Fruit fly (Drosophila melanogaster) whole organism, embryonic: ENCODE measurements around the gene E2f1.

Source experiments
- Antp ChIP-seq: fragments of 200-800 bp; sonication (Bioruptor generic); optimal IDR thresholded peaks from 3 replicates; lab custom pipeline; 2016; ENCODE audit warnings: missing biosample characterization, missing genetic modification characterization
- Asciz ChIP-seq: fragments of 200-800 bp; sonication (Bioruptor generic); optimal IDR thresholded peaks from 2 replicates; lab custom pipeline; 2017; ENCODE audit warnings: missing biosample characterization, mild to moderate bottlenecking, missing genetic modification characterization, missing genetic modification reagents
- CG10462 ChIP-seq: fragments of 200-800 bp; sonication (Bioruptor generic); optimal IDR thresholded peaks from 2 replicates; lab custom pipeline; 2016; ENCODE audit warnings: missing biosample characterization, missing genetic modification characterization
- CG10543 ChIP-seq: fragments of 200-800 bp; sonication (Bioruptor generic); optimal IDR thresholded peaks from 3 replicates; lab custom pipeline; 2017; ENCODE audit warnings: missing biosample characterization, mild to moderate bottlenecking, missing genetic modification characterization, moderate library complexity
- CG10979 ChIP-seq: fragments of 200-800 bp; sonication (Bioruptor generic); optimal IDR thresholded peaks from 2 replicates; lab custom pipeline; 2018; ENCODE audit warnings: missing biosample characterization, mild to moderate bottlenecking, missing genetic modification characterization, moderate library complexity
- CG11085 ChIP-seq: fragments of 200-800 bp; sonication (Bioruptor generic); IDR thresholded peaks from 2 replicates; pipeline ENCODE4 v1.3.6; 2022; ENCODE audit warnings: missing biosample characterization, missing genetic modification characterization
- CG12219 ChIP-seq: fragments of 200-800 bp; sonication (Bioruptor generic); optimal IDR thresholded peaks from 3 replicates; lab custom pipeline; 2018; ENCODE audit warnings: missing biosample characterization, mild to moderate bottlenecking, missing genetic modification characterization
- CG14441 ChIP-seq: fragments of 200-800 bp; sonication (Bioruptor generic); IDR thresholded peaks from 2 replicates; pipeline ENCODE4 v1.3.6; 2022; ENCODE audit warnings: missing biosample characterization, missing genetic modification characterization
- CG14710 ChIP-seq: fragments of 200-800 bp; sonication (Bioruptor generic); optimal IDR thresholded peaks from 3 replicates; lab custom pipeline; 2019; ENCODE audit warnings: missing biosample characterization, mild to moderate bottlenecking, missing genetic modification characterization, moderate library complexity
- CG32532 ChIP-seq: fragments of 200-800 bp; sonication (Bioruptor generic); IDR thresholded peaks from 2 replicates; pipeline ENCODE4 v1.3.6; 2022; ENCODE audit warnings: missing biosample characterization, missing genetic modification characterization
- CG32767 ChIP-seq: fragments of 200-800 bp; sonication (Bioruptor generic); IDR thresholded peaks from 2 replicates; pipeline ENCODE4 v1.3.6; 2022; ENCODE audit warnings: missing biosample characterization, missing genetic modification characterization
- CG33213 ChIP-seq: fragments of 200-800 bp; sonication (Bioruptor generic); optimal IDR thresholded peaks from 3 replicates; lab custom pipeline; 2016; ENCODE audit warnings: missing biosample characterization, missing genetic modification characterization
- CG3407 ChIP-seq: fragments of 200-800 bp; sonication (Bioruptor generic); optimal IDR thresholded peaks from 2 replicates; lab custom pipeline; 2018; ENCODE audit warnings: missing biosample characterization, mild to moderate bottlenecking, missing genetic modification characterization
- CG34422 ChIP-seq: fragments of 200-800 bp; sonication (Bioruptor generic); IDR thresholded peaks from 3 replicates; pipeline ENCODE4 v1.3.6; 2022; ENCODE audit warnings: missing biosample characterization, missing genetic modification characterization
- CG3995 ChIP-seq: fragments of 200-800 bp; sonication (Bioruptor generic); optimal IDR thresholded peaks from 3 replicates; lab custom pipeline; 2016; ENCODE audit warnings: missing biosample characterization, missing genetic modification characterization
- CG6813 ChIP-seq: fragments of 200-800 bp; sonication (Bioruptor generic); optimal IDR thresholded peaks from 2 replicates; lab custom pipeline; 2017; ENCODE audit warnings: missing biosample characterization, missing genetic modification characterization, mild to moderate bottlenecking, moderate library complexity, missing genetic modification reagents
- CG7357 ChIP-seq: fragments of 200-800 bp; sonication (Bioruptor generic); IDR thresholded peaks from 3 replicates; pipeline ENCODE4 v1.3.6; 2022; ENCODE audit warnings: missing biosample characterization, missing genetic modification characterization
- CG8290 ChIP-seq, 3 experiments: fragments of 200-800 bp; sonication (Bioruptor generic); optimal IDR thresholded peaks; 2 replicates each; lab custom pipeline; 2016 to 2019; ENCODE audit warnings: missing biosample characterization in 3 of 3, missing genetic modification characterization in 3 of 3, mild to moderate bottlenecking in 2 of 3, moderate library complexity in 1 of 3
- CG8359 ChIP-seq: fragments of 200-800 bp; sonication (Bioruptor generic); optimal IDR thresholded peaks from 2 replicates; lab custom pipeline; 2017; ENCODE audit warnings: missing biosample characterization, mild to moderate bottlenecking, missing genetic modification characterization, borderline replicate concordance
- CG8765 ChIP-seq: fragments of 200-800 bp; sonication (Bioruptor generic); IDR thresholded peaks from 2 replicates; pipeline ENCODE4 v1.3.6; 2022; ENCODE audit warnings: missing biosample characterization, missing genetic modification characterization
- CG9932 ChIP-seq: fragments of 200-800 bp; sonication (Bioruptor generic); IDR thresholded peaks from 2 replicates; pipeline ENCODE4 v1.3.6; 2022; ENCODE audit warnings: missing biosample characterization, missing genetic modification characterization
- Drgx ChIP-seq: fragments of 200-800 bp; sonication (Bioruptor generic); IDR thresholded peaks from 2 replicates; pipeline ENCODE4 v1.3.6; 2022; ENCODE audit warnings: missing biosample characterization, missing genetic modification characterization
- ERR ChIP-seq: fragments of 200-800 bp; sonication (Bioruptor generic); optimal IDR thresholded peaks from 2 replicates; lab custom pipeline; 2016; ENCODE audit warnings: missing biosample characterization, missing genetic modification characterization
- Fer3 ChIP-seq: fragments of 200-800 bp; sonication (Bioruptor generic); optimal IDR thresholded peaks from 2 replicates; lab custom pipeline; 2018; ENCODE audit warnings: missing biosample characterization, mild to moderate bottlenecking, missing genetic modification characterization, moderate library complexity
- HLHmδ ChIP-seq: fragments of 200-800 bp; sonication (Bioruptor generic); optimal IDR thresholded peaks from 2 replicates; lab custom pipeline; 2018; ENCODE audit warnings: missing biosample characterization, mild to moderate bottlenecking, missing genetic modification characterization, moderate library complexity
- Hr39 ChIP-seq: fragments of >200 bp; optimal IDR thresholded peaks from 2 replicates; lab custom pipeline; 2017
- Kr ChIP-seq: fragments of 200-800 bp; sonication (Bioruptor generic); optimal IDR thresholded peaks from 2 replicates; lab custom pipeline; 2017; ENCODE audit warnings: missing biosample characterization, mild to moderate bottlenecking, missing genetic modification characterization
- Med ChIP-seq: fragments of 200-800 bp; sonication (Bioruptor generic); peaks from one replicate; lab custom pipeline; 2016; ENCODE audit warnings: missing biosample characterization, missing genetic modification characterization, mild to moderate bottlenecking, inconsistent platforms, moderate library complexity
- Meics ChIP-seq: fragments of 200-800 bp; sonication (Bioruptor generic); optimal IDR thresholded peaks from 2 replicates; lab custom pipeline; 2017; ENCODE audit warnings: missing biosample characterization, mild to moderate bottlenecking, missing genetic modification characterization
- NC2β ChIP-seq: fragments of 200-800 bp; sonication (Bioruptor generic); optimal IDR thresholded peaks from 2 replicates; lab custom pipeline; 2016; ENCODE audit warnings: missing biosample characterization, missing genetic modification characterization
- Nf-YC ChIP-seq: fragments of 200-800 bp; optimal IDR thresholded peaks from 3 replicates; lab custom pipeline; 2019; ENCODE audit warnings: missing biosample characterization, mild to moderate bottlenecking, missing genetic modification characterization, moderate library complexity
- al ChIP-seq: fragments of 200-800 bp; sonication (Bioruptor generic); IDR thresholded peaks from 2 replicates; pipeline ENCODE4 v1.3.6; 2022; ENCODE audit warnings: missing biosample characterization, missing genetic modification characterization
- amos ChIP-seq: fragments of 200-800 bp; sonication (Bioruptor generic); IDR thresholded peaks from 2 replicates; pipeline ENCODE4 v1.3.6; 2022; ENCODE audit warnings: missing biosample characterization, missing genetic modification characterization; ENCODE audit not compliant: partially characterized antibody
- aop ChIP-seq: fragments of 200-800 bp; sonication (Bioruptor generic); IDR thresholded peaks from 2 replicates; pipeline ENCODE4 v1.3.6; 2022; ENCODE audit warnings: missing biosample characterization, missing genetic modification characterization
- bcd ChIP-seq: fragments of 200-800 bp; sonication (Bioruptor generic); optimal IDR thresholded peaks from 2 replicates; lab custom pipeline; 2017; ENCODE audit warnings: missing biosample characterization, mild to moderate bottlenecking, missing genetic modification characterization
- bigmax ChIP-seq: fragments of 200-800 bp; sonication (Bioruptor generic); optimal IDR thresholded peaks from 2 replicates; lab custom pipeline; 2018; ENCODE audit warnings: missing biosample characterization, mild to moderate bottlenecking, missing genetic modification characterization
- cato ChIP-seq: fragments of 200-800 bp; sonication (Bioruptor generic); optimal IDR thresholded peaks from 2 replicates; lab custom pipeline; 2016; ENCODE audit warnings: missing biosample characterization, missing genetic modification characterization, borderline replicate concordance
- cg ChIP-seq: fragments of 200-800 bp; sonication (Bioruptor generic); optimal IDR thresholded peaks from 3 replicates; lab custom pipeline; 2019; ENCODE audit warnings: missing biosample characterization, mild to moderate bottlenecking, missing genetic modification characterization, moderate library complexity
- crol ChIP-seq: fragments of 200-800 bp; sonication (Bioruptor generic); IDR thresholded peaks from 2 replicates; pipeline ENCODE4 v1.3.6; 2022; ENCODE audit warnings: missing biosample characterization, missing genetic modification characterization
- dysf ChIP-seq: fragments of 200-800 bp; sonication (Bioruptor generic); IDR thresholded peaks from 3 replicates; pipeline ENCODE4 v1.3.6; 2022; ENCODE audit warnings: missing biosample characterization, missing genetic modification characterization
- emc ChIP-seq: fragments of 200-800 bp; sonication (Bioruptor generic); optimal IDR thresholded peaks from 2 replicates; lab custom pipeline; 2016; ENCODE audit warnings: missing biosample characterization, missing genetic modification characterization
- ewg ChIP-seq: fragments of 200-800 bp; sonication (Bioruptor generic); optimal IDR thresholded peaks from 3 replicates; lab custom pipeline; 2017; ENCODE audit warnings: mild to moderate bottlenecking, missing biosample characterization, missing genetic modification reagents, missing genetic modification characterization
- exex ChIP-seq: fragments of 200-800 bp; sonication (Bioruptor generic); optimal IDR thresholded peaks from 4 replicates; lab custom pipeline; 2018; ENCODE audit warnings: missing biosample characterization, mild to moderate bottlenecking, missing genetic modification characterization, moderate library complexity
- gce ChIP-seq: fragments of 200-800 bp; sonication (Bioruptor generic); IDR thresholded peaks from 3 replicates; pipeline ENCODE4 v1.3.6; 2022; ENCODE audit warnings: missing biosample characterization, missing genetic modification characterization
- grn ChIP-seq: fragments of 200-800 bp; sonication (Bioruptor generic); optimal IDR thresholded peaks from 3 replicates; lab custom pipeline; 2017; ENCODE audit warnings: missing biosample characterization, missing genetic modification characterization
- lab ChIP-seq: fragments of 200-800 bp; sonication (Bioruptor generic); optimal IDR thresholded peaks from 3 replicates; lab custom pipeline; 2017; ENCODE audit warnings: missing biosample characterization, missing genetic modification characterization, mild to moderate bottlenecking, moderate library complexity, missing genetic modification reagents
- mirr ChIP-seq: fragments of 200-800 bp; sonication (Bioruptor generic); optimal IDR thresholded peaks from 3 replicates; lab custom pipeline; 2018; ENCODE audit warnings: missing biosample characterization, mild to moderate bottlenecking, missing genetic modification characterization
- nau ChIP-seq: fragments of 200-800 bp; sonication (Bioruptor generic); optimal IDR thresholded peaks from 3 replicates; lab custom pipeline; 2017; ENCODE audit warnings: missing biosample characterization, mild to moderate bottlenecking, missing genetic modification characterization, missing genetic modification reagents
- shn ChIP-seq: fragments of 200-800 bp; sonication (Bioruptor generic); optimal IDR thresholded peaks from 3 replicates; lab custom pipeline; 2016; ENCODE audit warnings: missing biosample characterization, missing genetic modification characterization
- sob ChIP-seq: fragments of 200-800 bp; sonication (Bioruptor generic); IDR thresholded peaks from 2 replicates; pipeline ENCODE4 v1.3.6; 2022; ENCODE audit warnings: missing biosample characterization, missing genetic modification characterization
- tap ChIP-seq: fragments of 200-800 bp; optimal IDR thresholded peaks from 3 replicates; lab custom pipeline; 2019; ENCODE audit warnings: missing biosample characterization, mild to moderate bottlenecking, missing genetic modification characterization, moderate library complexity
- trh ChIP-seq: fragments of 200-800 bp; sonication (Bioruptor generic); optimal IDR thresholded peaks from 2 replicates; lab custom pipeline; 2016; ENCODE audit warnings: missing biosample characterization, missing genetic modification characterization

The E2f1 gene

dm6 chr3R:21582637-21583036 is 78.0 kb downstream of the E2f1 start (continued):
- no peak for TF ChIP-seq CG34422
- no peak for TF ChIP-seq CG11085 (GFP tag; lab: Robert Waterston, UW)
- TF ChIP-seq CG7357 (GFP tag; lab: Robert Waterston, UW): no peak
- no peak for TF ChIP-seq sob (GFP tag; lab: Robert Waterston, UW)
- no peak for TF ChIP-seq Fer3
- TF ChIP-seq bcd: no peak
- TF ChIP-seq CG14710 (tag; lab: Kevin White, UChicago): no peak
- peak; percentile 40; the same call in 1 of the 2 replicates for TF ChIP-seq crol (GFP tag; lab: Robert Waterston, UW)
- peak; percentile 14 for TF ChIP-seq exex (tag; lab: Kevin White, UChicago)
- no peak for TF ChIP-seq CG6813 (GFP tag; lab: Kevin White, UChicago)
- peak; percentile 24 for TF ChIP-seq mirr (GFP tag; lab: Kevin White, UChicago)
- TF ChIP-seq al (GFP tag; lab: Robert Waterston, UW): no peak
- TF ChIP-seq CG32532 (GFP tag; lab: Robert Waterston, UW): no peak
- TF ChIP-seq CG10462 (GFP tag; lab: Kevin White, UChicago): no peak
- no peak for TF ChIP-seq CG8359 (GFP tag; lab: Kevin White, UChicago)
- TF ChIP-seq nau: no peak
- TF ChIP-seq shn: no peak
- no peak for TF ChIP-seq cato (GFP tag; lab: Kevin White, UChicago)
- no peak for TF ChIP-seq CG8765 (GFP tag; lab: Robert Waterston, UW)
- no peak for TF ChIP-seq CG32767 (GFP tag; lab: Robert Waterston, UW)
- no peak for TF ChIP-seq Antp (GFP tag; lab: Kevin White, UChicago)
- TF ChIP-seq CG10543: peak; percentile 72
- peak; percentile 66 for TF ChIP-seq grn (GFP tag; lab: Kevin White, UChicago)
- TF ChIP-seq CG10979: no peak
- no peak for TF ChIP-seq HLHmδ (GFP tag; lab: Kevin White, UChicago)
- peak; percentile 25 for TF ChIP-seq lab (GFP tag; lab: Kevin White, UChicago)
- no peak for TF ChIP-seq CG3995 (GFP tag; lab: Kevin White, UChicago)
- TF ChIP-seq Drgx (GFP tag; lab: Robert Waterston, UW): no peak
- TF ChIP-seq Asciz (GFP tag; lab: Kevin White, UChicago): no peak
- no peak for TF ChIP-seq tap (tag; lab: Kevin White, UChicago)
- TF ChIP-seq Hr39: no peak
- no peak for TF ChIP-seq CG14441 (GFP tag; lab: Robert Waterston, UW)
- TF ChIP-seq CG8290 (GFP tag; optimal IDR thresholded peaks at IDR 0.05; lab: Kevin White, UChicago): no peak
- TF ChIP-seq CG8290 (tag; optimal IDR thresholded peaks at IDR 0.05; lab: Kevin White, UChicago): peak in 1 of 2 experiments; percentile 35
- no peak for TF ChIP-seq cg
- 0 out of 3 replicates have a peak, but pooled peaks have one; percentile 43 for TF ChIP-seq gce (GFP tag; lab: Robert Waterston, UW)
- TF ChIP-seq Nf-YC (tag; lab: Kevin White, UChicago): no peak
- peak; percentile 58 for TF ChIP-seq Med
- TF ChIP-seq dysf (GFP tag; lab: Robert Waterston, UW): no peak
- no peak for TF ChIP-seq trh (GFP tag; lab: Kevin White, UChicago)
- no peak for TF ChIP-seq CG9932 (GFP tag; lab: Robert Waterston, UW)
- no peak for TF ChIP-seq bigmax (GFP tag; lab: Kevin White, UChicago)
- TF ChIP-seq CG33213 (GFP tag; lab: Kevin White, UChicago): no peak
- TF ChIP-seq Kr: no peak
- no peak; the same call in 1 of the 2 replicates for TF ChIP-seq amos (GFP tag; lab: Robert Waterston, UW)
- TF ChIP-seq aop: no peak
- no peak for TF ChIP-seq Meics (GFP tag; lab: Kevin White, UChicago)
- TF ChIP-seq NC2β (GFP tag; lab: Kevin White, UChicago): no peak
- TF ChIP-seq CG3407 (GFP tag; lab: Kevin White, UChicago): no peak
- no peak for TF ChIP-seq ERR (GFP tag; lab: Kevin White, UChicago)
- no peak for TF ChIP-seq ewg
- TF ChIP-seq emc: no peak
- no peak for TF ChIP-seq CG12219 (GFP tag; lab: Kevin White, UChicago)
